Worm (Caenorhabditis elegans): ENCODE measurements around the gene gld-3.

gld-3 gene

ce11 chrII:7104794-7105613, 27.4 kb upstream of the gld-3 start, which contains the start of the genes farl-11 and rpl-33 (continued):
- TF ChIP-seq skn-1 (tag; optimal IDR thresholded peaks at IDR 0.05) (peak; percentile 36), zag-1 (tag; optimal IDR thresholded peaks at IDR 0.05) (no peak), jun-1 (tag; optimal IDR thresholded peaks at IDR 0.05) (peak; percentile 68), nhr-76 (tag; optimal IDR thresholded peaks at IDR 0.05) (peak; percentile 16), daf-12 (tag; optimal IDR thresholded peaks at IDR 0.05) (no peak), fkh-2 (tag; optimal IDR thresholded peaks at IDR 0.05) (no peak), egl-5 (tag; optimal IDR thresholded peaks at IDR 0.05) (peak; percentile 86), unc-62 (GFP tag; optimal IDR thresholded peaks at IDR 0.05) (no peak), nhr-11 (tag; optimal IDR thresholded peaks at IDR 0.05) (peak; percentile 25), elt-3 (tag; optimal IDR thresholded peaks at IDR 0.05) (no peak), nhr-237 (tag; optimal IDR thresholded peaks at IDR 0.05) (no peak), ceh-9 (tag; optimal IDR thresholded peaks at IDR 0.05) (no peak), hmg-11 (tag; optimal IDR thresholded peaks at IDR 0.05) (peak; percentile 24), ama-1 (optimal IDR thresholded peaks at IDR 0.05) (peak; percentile 46), nhr-77 (tag; optimal IDR thresholded peaks at IDR 0.05) (no peak), fkh-10 (GFP tag; optimal IDR thresholded peaks at IDR 0.05) (peak; percentile 39)

DNA sequence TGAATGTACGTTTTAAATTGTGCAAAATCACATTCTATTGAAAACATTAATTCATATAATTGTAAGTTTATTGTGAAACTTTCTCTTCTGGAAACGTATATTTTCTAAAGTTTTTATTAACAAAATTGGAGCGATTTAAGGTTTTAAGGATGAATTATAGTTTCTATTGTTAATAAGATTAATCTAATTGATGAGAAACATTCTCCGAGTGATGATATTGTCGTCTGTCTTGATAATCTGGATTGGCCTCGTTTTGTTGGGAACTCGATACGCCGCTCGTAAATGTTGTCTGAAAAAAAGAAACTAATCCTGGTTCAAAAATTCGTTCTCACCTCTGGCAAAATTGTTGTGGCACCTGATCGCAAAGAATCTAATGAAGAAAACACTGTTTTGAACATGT, 26.1 kb upstream of the gld-3 start:
- TF ChIP-seq nhr-237 (tag; optimal IDR thresholded peaks at IDR 0.05) = no peak
- TF ChIP-seq elt-2 (tag; optimal IDR thresholded peaks at IDR 0.05) = no peak
- no peak for TF ChIP-seq unc-39 (tag; optimal IDR thresholded peaks at IDR 0.05)
- TF ChIP-seq nhr-67 (tag; optimal IDR thresholded peaks at IDR 0.05) = no peak
- no peak for TF ChIP-seq nfya-1 (tag; optimal IDR thresholded peaks at IDR 0.05; ENCODE audit: insufficient read depth)
- TF ChIP-seq ceh-16 (tag; optimal IDR thresholded peaks at IDR 0.05) = no peak
- TF ChIP-seq pha-4 (tag; optimal IDR thresholded peaks at IDR 0.05) = no peak
- no peak for TF ChIP-seq nhr-76 (tag; optimal IDR thresholded peaks at IDR 0.05)
- TF ChIP-seq pqm-1 (tag; optimal IDR thresholded peaks at IDR 0.05) = no peak
- no peak for TF ChIP-seq fos-1 (tag; optimal IDR thresholded peaks at IDR 0.05)
- no peak for TF ChIP-seq mml-1 (tag; optimal IDR thresholded peaks at IDR 0.05)
- no peak for TF ChIP-seq lin-39 (tag; optimal IDR thresholded peaks at IDR 0.05)
- no peak for TF ChIP-seq sea-2 (GFP tag; optimal IDR thresholded peaks at IDR 0.05)
- TF ChIP-seq zag-1 (tag; optimal IDR thresholded peaks at IDR 0.05) = no peak

DNA sequence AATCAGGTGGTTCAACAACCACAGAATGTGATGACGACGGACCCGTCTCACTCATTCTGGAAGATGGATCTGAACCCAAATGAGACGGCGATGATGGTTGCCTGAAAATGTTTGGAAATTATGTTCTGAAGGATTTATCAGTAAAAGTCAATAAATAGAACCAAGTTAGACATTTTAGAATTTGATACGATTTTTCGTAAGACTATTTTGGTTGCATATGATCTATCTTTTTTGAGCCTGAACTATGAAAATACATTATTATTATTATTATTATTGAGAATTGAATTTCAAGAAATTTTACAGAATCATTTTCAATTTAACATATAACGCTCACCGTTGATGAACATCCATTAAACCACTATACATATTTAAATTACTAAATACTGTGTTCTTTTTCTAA, 22.5 kb upstream of the gld-3 start, which contains the start of gene F10E7.9:
Gene F10E7.9 (minus strand): TSS at position 101 of the 400 bp plus-strand sequence.
- TF ChIP-seq R02D3.7 (tag; optimal IDR thresholded peaks at IDR 0.05) (no peak), eor-1 (tag; optimal IDR thresholded peaks at IDR 0.05) (no peak), skn-1 (tag; optimal IDR thresholded peaks at IDR 0.05) (no peak), aly-2 (tag; optimal IDR thresholded peaks at IDR 0.05) (no peak), nhr-237 (tag; optimal IDR thresholded peaks at IDR 0.05) (no peak), lsy-12 (tag; optimal IDR thresholded peaks at IDR 0.05) (no peak), nhr-25 (tag; optimal IDR thresholded peaks at IDR 0.05) (no peak), egl-5 (tag; optimal IDR thresholded peaks at IDR 0.05) (no peak), daf-12 (tag; optimal IDR thresholded peaks at IDR 0.05) (no peak), nhr-77 (tag; optimal IDR thresholded peaks at IDR 0.05) (no peak), unc-62 (GFP tag; optimal IDR thresholded peaks at IDR 0.05) (no peak)

DNA sequence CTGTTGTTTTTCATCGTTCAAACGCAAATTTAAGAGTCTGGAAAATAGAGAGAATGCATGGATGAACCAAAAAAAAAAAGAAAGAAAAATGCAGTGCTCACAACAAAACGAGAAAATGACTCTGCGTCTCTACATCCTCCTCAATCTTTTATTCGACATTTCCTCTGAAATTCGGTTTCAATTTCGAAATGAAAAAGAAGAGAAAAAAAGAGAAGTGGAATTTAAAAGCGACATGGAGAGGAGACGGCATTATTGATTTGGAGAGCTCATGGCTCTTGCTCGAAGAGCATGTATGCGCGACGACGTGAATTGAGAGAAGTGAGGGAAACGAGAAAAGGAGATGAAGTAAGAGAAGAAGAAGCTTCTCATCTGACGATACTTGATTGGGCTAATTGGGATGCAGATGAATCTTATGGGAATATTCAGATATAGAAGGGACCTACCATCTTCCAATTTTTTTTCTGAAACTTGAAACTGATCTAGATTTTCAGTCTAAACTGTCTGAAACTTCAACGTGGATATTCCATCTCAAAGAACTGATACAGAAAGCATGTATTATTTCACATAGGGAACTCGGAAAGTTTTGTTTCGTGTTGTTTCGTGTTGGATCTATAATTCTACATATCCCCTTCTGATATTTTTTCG, 21.3 kb upstream of the gld-3 start:
- TF ChIP-seq ceh-28 (tag; optimal IDR thresholded peaks at IDR 0.05) (no peak), nfya-1 (tag; optimal IDR thresholded peaks at IDR 0.05; ENCODE audit: insufficient read depth) (peak; percentile 9), fkh-10 (GFP tag; optimal IDR thresholded peaks at IDR 0.05) (peak; percentile 60)

DNA sequence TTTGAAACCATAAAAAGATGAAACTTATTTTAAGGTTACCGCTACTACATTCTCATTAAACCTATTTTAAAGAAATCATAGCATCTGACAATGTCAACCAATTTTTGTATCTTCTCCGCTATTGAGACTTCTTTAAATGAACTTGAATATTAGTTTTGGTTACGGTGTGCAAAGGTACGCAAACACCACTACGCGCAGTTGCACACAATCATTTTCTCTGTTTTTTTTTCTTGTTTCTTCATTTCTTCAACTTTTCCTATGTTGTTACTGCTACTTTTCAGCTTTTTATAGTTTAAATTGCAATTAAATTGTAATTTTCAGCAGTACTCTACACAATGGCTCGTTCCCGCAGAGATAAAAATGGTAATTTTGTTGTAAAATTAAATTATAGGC, 20.8 kb upstream of the gld-3 start, which contains the start of gene F10E7.5:
Gene F10E7.5 (plus strand): TSS at position 322 of the 393 bp plus-strand sequence.
- peak; percentile 11 for TF ChIP-seq ceh-82 (tag; optimal IDR thresholded peaks at IDR 0.05)
- peak; percentile 81 for TF ChIP-seq nfya-1 (tag; optimal IDR thresholded peaks at IDR 0.05; ENCODE audit: insufficient read depth)
- no peak for TF ChIP-seq pha-4 (tag; optimal IDR thresholded peaks at IDR 0.05)
- TF ChIP-seq lsy-12 (tag; optimal IDR thresholded peaks at IDR 0.05) = no peak
- TF ChIP-seq fkh-10 (GFP tag; optimal IDR thresholded peaks at IDR 0.05) = peak; percentile 1
- peak; percentile 13 for TF ChIP-seq nhr-43 (tag; optimal IDR thresholded peaks at IDR 0.05; ENCODE audit: poor library complexity, severe bottlenecking)
- no peak for TF ChIP-seq nhr-12 (tag; optimal IDR thresholded peaks at IDR 0.05)
- no peak for TF ChIP-seq nhr-67 (tag; optimal IDR thresholded peaks at IDR 0.05)
- no peak for TF ChIP-seq egl-5 (tag; optimal IDR thresholded peaks at IDR 0.05)
- TF ChIP-seq mml-1 (tag; optimal IDR thresholded peaks at IDR 0.05) = no peak
- no peak for TF ChIP-seq ceh-16 (tag; optimal IDR thresholded peaks at IDR 0.05)
- TF ChIP-seq skn-1 (tag; optimal IDR thresholded peaks at IDR 0.05) = peak; percentile 3
- TF ChIP-seq lin-39 (tag; optimal IDR thresholded peaks at IDR 0.05) = peak; percentile 27
- TF ChIP-seq zag-1 (tag; optimal IDR thresholded peaks at IDR 0.05) = no peak
- TF ChIP-seq lin-15B (tag; optimal IDR thresholded peaks at IDR 0.05) = peak; percentile 48
- peak; percentile 41 for TF ChIP-seq snpc-4 (tag; optimal IDR thresholded peaks at IDR 0.05)

Data from whole organism, L3 larva.